Worm (Caenorhabditis elegans) whole organism, mixed stage, embryonic: ENCODE measurements around the gene chil-25.

Experiments used
- mab-5 ChIP-seq: fragments of 150-350 bp; optimal IDR thresholded peaks from 2 replicates; lab custom pipeline; 2014; ENCODE audit warnings: missing biosample characterization, missing genetic modification characterization
- sem-2 ChIP-seq: fragments of 200-800 bp; sonication (Bioruptor generic); optimal IDR thresholded peaks from 2 replicates; lab custom pipeline; 2018; ENCODE audit warnings: mild to moderate bottlenecking, missing genetic modification characterization, missing compliant biosample characterization
- snpc-4 ChIP-seq: fragments of 150-350 bp; optimal IDR thresholded peaks from 2 replicates; lab custom pipeline; 2014; ENCODE audit warnings: missing biosample characterization, missing genetic modification characterization

ce11 chrII:9489922-9490321 is 15.7 kb upstream of the chil-25 start:
- TF ChIP-seq sem-2 (no peak), mab-5 (tag; lab: Kevin White, UChicago) (no peak), snpc-4 (no peak)
